Fruit fly (Drosophila melanogaster) whole organism, embryonic: ENCODE data around the gene CG8671.

ENCODE experiments used
- CG10565 ChIP-seq: fragments of 200-800 bp; sonication (Bioruptor generic); optimal IDR thresholded peaks from 3 replicates; lab custom pipeline; 2016; ENCODE audit warnings: missing biosample characterization, mild to moderate bottlenecking, missing genetic modification characterization
- CG10654 ChIP-seq: fragments of 200-800 bp; sonication (Bioruptor generic); optimal IDR thresholded peaks from 2 replicates; lab custom pipeline; 2016; ENCODE audit warnings: missing biosample characterization, missing genetic modification characterization
- CG10979 ChIP-seq: fragments of 200-800 bp; sonication (Bioruptor generic); optimal IDR thresholded peaks from 2 replicates; lab custom pipeline; 2018; ENCODE audit warnings: missing biosample characterization, mild to moderate bottlenecking, missing genetic modification characterization, moderate library complexity
- CG11093 ChIP-seq: fragments of 200-800 bp; sonication (Bioruptor generic); IDR thresholded peaks from 3 replicates; pipeline ENCODE4 v1.3.6; 2022; ENCODE audit warnings: missing biosample characterization, missing genetic modification characterization
- CG11398 ChIP-seq: fragments of 200-800 bp; sonication (Bioruptor generic); optimal IDR thresholded peaks from 2 replicates; lab custom pipeline; 2016; ENCODE audit warnings: missing biosample characterization, missing genetic modification characterization
- CG13775 ChIP-seq: fragments of 200-800 bp; sonication (Bioruptor generic); optimal IDR thresholded peaks from 3 replicates; lab custom pipeline; 2017; ENCODE audit warnings: missing biosample characterization, mild to moderate bottlenecking, missing genetic modification characterization
- CG14441 ChIP-seq: fragments of 200-800 bp; sonication (Bioruptor generic); IDR thresholded peaks from 2 replicates; pipeline ENCODE4 v1.3.6; 2022; ENCODE audit warnings: missing biosample characterization, missing genetic modification characterization
- CG15073 ChIP-seq: fragments of 200-800 bp; sonication (Bioruptor generic); optimal IDR thresholded peaks from 2 replicates; lab custom pipeline; 2016; ENCODE audit warnings: missing biosample characterization, missing genetic modification characterization
- CG15514 ChIP-seq: fragments of 200-800 bp; sonication (Bioruptor generic); optimal IDR thresholded peaks from 3 replicates; lab custom pipeline; 2017; ENCODE audit warnings: missing biosample characterization, missing genetic modification characterization, mild to moderate bottlenecking, moderate library complexity, missing genetic modification reagents
- CG16863 ChIP-seq: fragments of 200-800 bp; sonication (Bioruptor generic); optimal IDR thresholded peaks from 3 replicates; lab custom pipeline; 2016; ENCODE audit warnings: missing biosample characterization, missing genetic modification characterization
- CG17385 ChIP-seq: fragments of 200-800 bp; sonication (Bioruptor generic); optimal IDR thresholded peaks from 3 replicates; lab custom pipeline; 2018; ENCODE audit warnings: missing biosample characterization, mild to moderate bottlenecking, missing genetic modification characterization
- CG17912 ChIP-seq: fragments of 200-800 bp; sonication (Bioruptor generic); optimal IDR thresholded peaks from 2 replicates; lab custom pipeline; 2018; ENCODE audit warnings: missing biosample characterization, mild to moderate bottlenecking, missing genetic modification characterization
- CG2120 ChIP-seq: fragments of 200-800 bp; sonication (Bioruptor generic); optimal IDR thresholded peaks from 3 replicates; lab custom pipeline; 2016; ENCODE audit warnings: missing biosample characterization, missing genetic modification characterization
- CG2712 ChIP-seq: fragments of 200-800 bp; optimal IDR thresholded peaks from 3 replicates; lab custom pipeline; 2019; ENCODE audit warnings: missing biosample characterization, mild to moderate bottlenecking, missing genetic modification characterization, moderate library complexity
- CG30431 ChIP-seq: fragments of 200-800 bp; sonication (Bioruptor generic); optimal IDR thresholded peaks from 2 replicates; lab custom pipeline; 2017; ENCODE audit warnings: missing biosample characterization, missing genetic modification characterization
- CG42726 ChIP-seq: fragments of 200-800 bp; sonication (Bioruptor generic); IDR thresholded peaks from 2 replicates; pipeline ENCODE4 v1.3.6; 2022; ENCODE audit warnings: missing biosample characterization, missing genetic modification characterization; ENCODE audit not compliant: partially characterized antibody
- CG4404 ChIP-seq: fragments of 200-800 bp; sonication (Bioruptor generic); IDR thresholded peaks from 2 replicates; pipeline ENCODE4 v1.3.6; 2022; ENCODE audit warnings: missing biosample characterization, missing genetic modification characterization
- CG5180 ChIP-seq: fragments of 200-800 bp; sonication (Bioruptor generic); optimal IDR thresholded peaks from 3 replicates; lab custom pipeline; 2017; ENCODE audit warnings: missing biosample characterization, missing genetic modification characterization, mild to moderate bottlenecking, moderate library complexity, missing genetic modification reagents
- CG8290 ChIP-seq, 3 experiments: fragments of 200-800 bp; sonication (Bioruptor generic); optimal IDR thresholded peaks; 2 replicates each; lab custom pipeline; 2016 to 2019; ENCODE audit warnings: missing biosample characterization in 3 of 3, missing genetic modification characterization in 3 of 3, mild to moderate bottlenecking in 2 of 3, moderate library complexity in 1 of 3
- CG8359 ChIP-seq: fragments of 200-800 bp; sonication (Bioruptor generic); optimal IDR thresholded peaks from 2 replicates; lab custom pipeline; 2017; ENCODE audit warnings: missing biosample characterization, mild to moderate bottlenecking, missing genetic modification characterization, borderline replicate concordance
- CG9609 ChIP-seq: fragments of 200-800 bp; sonication (Bioruptor generic); optimal IDR thresholded peaks from 3 replicates; lab custom pipeline; 2016; ENCODE audit warnings: missing biosample characterization, missing genetic modification characterization
- E2f2 ChIP-seq: fragments of 200-800 bp; sonication (Bioruptor generic); IDR thresholded peaks from 2 replicates; pipeline ENCODE4 v1.3.6; 2022; ENCODE audit warnings: missing biosample characterization, missing genetic modification characterization
- Gug ChIP-seq: fragments of 200-800 bp; sonication (Bioruptor generic); IDR thresholded peaks from 4 replicates; pipeline ENCODE4 v1.3.6; 2022; ENCODE audit warnings: missing biosample characterization, missing genetic modification characterization
- Hsf ChIP-seq: fragments of 200-800 bp; sonication (Bioruptor generic); optimal IDR thresholded peaks from 3 replicates; lab custom pipeline; 2016; ENCODE audit warnings: missing biosample characterization, missing genetic modification characterization
- NC2α ChIP-seq: fragments of 200-800 bp; sonication (Bioruptor generic); optimal IDR thresholded peaks from 2 replicates; lab custom pipeline; 2016; ENCODE audit warnings: missing biosample characterization, missing genetic modification characterization
- Nf-YC ChIP-seq: fragments of 200-800 bp; optimal IDR thresholded peaks from 3 replicates; lab custom pipeline; 2019; ENCODE audit warnings: missing biosample characterization, mild to moderate bottlenecking, missing genetic modification characterization, moderate library complexity
- PHDP ChIP-seq: fragments of 200-800 bp; sonication (Bioruptor generic); optimal IDR thresholded peaks from 3 replicates; lab custom pipeline; 2018; ENCODE audit warnings: missing biosample characterization, mild to moderate bottlenecking, missing genetic modification characterization, moderate library complexity
- Pdp1 ChIP-seq, 2 experiments: fragments of 200-800 bp; sonication (Bioruptor generic); optimal IDR thresholded peaks; 3 replicates each; lab custom pipeline; 2016; ENCODE audit warnings: missing biosample characterization in 2 of 2, missing genetic modification characterization in 2 of 2, mild to moderate bottlenecking in 1 of 2, moderate library complexity in 1 of 2
- Sox100B ChIP-seq: fragments of 200-800 bp; sonication (Bioruptor generic); optimal IDR thresholded peaks from 3 replicates; lab custom pipeline; 2018; ENCODE audit warnings: missing biosample characterization, mild to moderate bottlenecking, missing genetic modification characterization
- Trl ChIP-seq, 3 experiments: fragments of >200 bp in 2 of 3; fragments of 200-800 bp in 1 of 3; sonication (Bioruptor generic) in 1 of 3; optimal IDR thresholded peaks; 2 replicates in 1 of 3; 3 replicates in 2 of 3; lab custom pipeline; 2016 to 2017; ENCODE audit warnings: missing biosample characterization in 1 of 3, missing genetic modification characterization in 1 of 3
- aop ChIP-seq: fragments of 200-800 bp; sonication (Bioruptor generic); IDR thresholded peaks from 2 replicates; pipeline ENCODE4 v1.3.6; 2022; ENCODE audit warnings: missing biosample characterization, missing genetic modification characterization
- cas ChIP-seq: fragments of 200-800 bp; sonication (Bioruptor generic); IDR thresholded peaks from 2 replicates; pipeline ENCODE4 v1.3.6; 2022; ENCODE audit warnings: missing biosample characterization, missing genetic modification characterization
- dmrt99B ChIP-seq: fragments of 200-800 bp; sonication (Bioruptor generic); optimal IDR thresholded peaks from 2 replicates; lab custom pipeline; 2018; ENCODE audit warnings: missing biosample characterization, mild to moderate bottlenecking, missing genetic modification characterization, moderate library complexity
- ems ChIP-seq: fragments of 200-800 bp; sonication (Bioruptor generic); optimal IDR thresholded peaks from 3 replicates; lab custom pipeline; 2016; ENCODE audit warnings: missing biosample characterization, missing genetic modification characterization
- en ChIP-seq: fragments of 200-800 bp; sonication (Bioruptor generic); optimal IDR thresholded peaks from 2 replicates; lab custom pipeline; 2016; ENCODE audit warnings: missing biosample characterization, missing genetic modification characterization
- gem ChIP-seq: fragments of 200-800 bp; sonication (Bioruptor generic); optimal IDR thresholded peaks from 2 replicates; lab custom pipeline; 2019; ENCODE audit warnings: missing biosample characterization, mild to moderate bottlenecking, missing genetic modification characterization, moderate library complexity
- gro ChIP-seq: fragments of 200-800 bp; sonication (Bioruptor generic); optimal IDR thresholded peaks from 2 replicates; lab custom pipeline; 2016; ENCODE audit warnings: missing biosample characterization, missing genetic modification characterization
- hth ChIP-seq: fragments of >200 bp; optimal IDR thresholded peaks from 2 replicates; lab custom pipeline; 2017; ENCODE audit warnings: inconsistent platforms
- kni ChIP-seq: fragments of 200-800 bp; sonication (Bioruptor generic); optimal IDR thresholded peaks from 3 replicates; lab custom pipeline; 2017; ENCODE audit warnings: mild to moderate bottlenecking, missing biosample characterization, missing genetic modification reagents, missing genetic modification characterization
- nmo ChIP-seq: fragments of 200-800 bp; sonication (Bioruptor generic); optimal IDR thresholded peaks from 2 replicates; lab custom pipeline; 2018; ENCODE audit warnings: missing biosample characterization, mild to moderate bottlenecking, missing genetic modification characterization, moderate library complexity
- org-1 ChIP-seq: fragments of 200-800 bp; sonication (Bioruptor generic); optimal IDR thresholded peaks from 2 replicates; lab custom pipeline; 2017; ENCODE audit warnings: missing biosample characterization, missing genetic modification characterization
- ranshi ChIP-seq: fragments of 200-800 bp; sonication (Bioruptor generic); IDR thresholded peaks from 2 replicates; pipeline ENCODE4 v1.3.6; 2022; ENCODE audit warnings: missing biosample characterization, missing genetic modification characterization
- sim ChIP-seq: fragments of 200-800 bp; sonication (Bioruptor generic); IDR thresholded peaks from 2 replicates; pipeline ENCODE4 v1.3.6; 2022; ENCODE audit warnings: missing biosample characterization, missing genetic modification characterization
- stwl ChIP-seq: fragments of 200-800 bp; sonication (Bioruptor generic); optimal IDR thresholded peaks from 3 replicates; lab custom pipeline; 2018; ENCODE audit warnings: missing biosample characterization, mild to moderate bottlenecking, missing genetic modification characterization, moderate library complexity
- tgo ChIP-seq: fragments of 200-800 bp; sonication (Bioruptor generic); IDR thresholded peaks from 3 replicates; pipeline ENCODE4 v1.3.6; 2022; ENCODE audit warnings: missing biosample characterization, missing genetic modification characterization
- tup ChIP-seq: fragments of 200-800 bp; sonication (Bioruptor generic); optimal IDR thresholded peaks from 2 replicates; lab custom pipeline; 2016; ENCODE audit warnings: missing biosample characterization, mild to moderate bottlenecking, missing genetic modification characterization, moderate library complexity
- wek ChIP-seq: fragments of 200-800 bp; sonication (Bioruptor generic); optimal IDR thresholded peaks from 3 replicates; lab custom pipeline; 2018; ENCODE audit warnings: missing biosample characterization, mild to moderate bottlenecking, missing genetic modification characterization, moderate library complexity
- zen ChIP-seq: fragments of 200-800 bp; sonication (Bioruptor generic); optimal IDR thresholded peaks from 3 replicates; lab custom pipeline; 2018; ENCODE audit warnings: missing biosample characterization, mild to moderate bottlenecking, missing genetic modification characterization, moderate library complexity

The CG8671 gene

dm6 chr2L:21309754-21310426 is 47.1 kb downstream of the CG8671 start, which contains the start of gene Mondo (continued):
- TF ChIP-seq CG17385 (peak; percentile 34), tgo (GFP tag; lab: Robert Waterston, UW) (peak; percentile 48; the same call in 2 of the 3 replicates), en (GFP tag; lab: Kevin White, UChicago) (no peak), CG15073 (no peak), CG16863 (GFP tag; lab: Kevin White, UChicago) (no peak), CG42726 (GFP tag; lab: Robert Waterston, UW) (0 out of 2 replicates have a peak, but pooled peaks have one; percentile 25), CG10565 (no peak), nmo (GFP tag; lab: Kevin White, UChicago) (peak; percentile 45), Sox100B (GFP tag; lab: Kevin White, UChicago) (peak; percentile 3), CG2712 (peak; percentile 28), CG17912 (GFP tag; lab: Kevin White, UChicago) (no peak), gem (tag; lab: Kevin White, UChicago) (peak; percentile 65), CG4404 (GFP tag; lab: Robert Waterston, UW) (peak; percentile 50; the same call in 1 of the 2 replicates), org-1 (GFP tag; lab: Kevin White, UChicago) (no peak), CG15514 (GFP tag; lab: Kevin White, UChicago) (peak; percentile 42), ems (peak; percentile 3), CG8359 (no peak), CG30431 (GFP tag; lab: Kevin White, UChicago) (no peak), Gug (GFP tag; lab: Robert Waterston, UW) (peak; percentile 50; the same call in 1 of the 4 replicates), Nf-YC (tag; lab: Kevin White, UChicago) (no peak), dmrt99B (peak; percentile 37), CG9609 (GFP tag; lab: Kevin White, UChicago) (peak; percentile 46), CG2120 (peak; percentile 50), CG10654 (no peak), CG11093 (GFP tag; lab: Robert Waterston, UW) (no peak), gro (GFP tag; lab: Kevin White, UChicago) (no peak), Pdp1 (GFP tag; optimal IDR thresholded peaks at IDR 0.05; lab: Kevin White, UChicago) (no peak), kni (GFP tag; lab: Kevin White, UChicago) (no peak), Trl (optimal IDR thresholded peaks at IDR 0.05; lab: Kevin White, UChicago) (peak in 1 of 2 experiments; percentile 44), Trl (GFP tag; optimal IDR thresholded peaks at IDR 0.05; lab: Kevin White, UChicago) (no peak), hth (lab: Kevin White, UChicago) (no peak), PHDP (peak; percentile 50), CG14441 (GFP tag; lab: Robert Waterston, UW) (0 out of 2 replicates have a peak, but pooled peaks have one; percentile 13), wek (GFP tag; lab: Kevin White, UChicago) (peak; percentile 100), CG8290 (GFP tag; optimal IDR thresholded peaks at IDR 0.05; lab: Kevin White, UChicago) (no peak), CG8290 (tag; optimal IDR thresholded peaks at IDR 0.05; lab: Kevin White, UChicago) (peak in 1 of 2 experiments; percentile 82), E2f2 (GFP tag; lab: Robert Waterston, UW) (no peak), cas (GFP tag; lab: Robert Waterston, UW) (no peak), CG5180 (GFP tag; lab: Kevin White, UChicago) (no peak), aop (GFP tag; lab: Robert Waterston, UW) (no peak), sim (no peak), CG11398 (peak; percentile 7), CG13775 (GFP tag; lab: Kevin White, UChicago) (peak; percentile 32), tup (no peak), stwl (peak; percentile 6), NC2α (GFP tag; lab: Kevin White, UChicago) (no peak), ranshi (GFP tag; lab: Robert Waterston, UW) (0 out of 2 replicates have a peak, but pooled peaks have one; percentile 57), CG10979 (tag; lab: Kevin White, UChicago) (peak; percentile 6), Hsf (GFP tag; lab: Kevin White, UChicago) (no peak), zen (tag; lab: Kevin White, UChicago) (peak; percentile 53)
